Fruit fly (Drosophila melanogaster): Measurements from ENCODE around the gene CG44139.

DNA sequence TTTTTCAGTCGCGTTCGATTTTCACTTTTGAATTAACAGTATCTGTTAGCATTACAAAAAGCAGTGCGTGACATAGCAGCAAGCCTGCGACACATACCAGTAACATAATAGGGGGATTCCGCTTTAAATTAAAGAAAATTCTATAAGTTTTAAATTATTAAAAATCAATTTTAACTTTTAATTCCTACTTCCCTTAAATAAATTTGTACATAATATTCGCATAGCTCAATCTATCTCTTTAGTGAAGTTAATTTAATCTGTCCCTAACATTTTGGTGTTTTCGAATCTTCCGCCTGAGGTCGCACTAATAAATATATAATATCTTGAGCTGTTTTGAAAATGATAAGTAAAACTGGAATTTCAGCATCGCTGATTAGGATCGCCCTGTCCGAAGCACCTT is 4.1 kb upstream of the CG44139 start, which contains the start of gene CG9886:
- no peak for TF ChIP-seq pan (optimal IDR thresholded peaks at IDR 0.05)
- TF ChIP-seq psq (GFP tag; optimal IDR thresholded peaks at IDR 0.05), result peak; percentile 25
- no peak for TF ChIP-seq Dfd (GFP tag; optimal IDR thresholded peaks at IDR 0.05)

Data from whole organism, wandering third instar larva.